Fruit fly (Drosophila melanogaster): Measurements from ENCODE around the gene Imp.

Gene Imp

DNA sequence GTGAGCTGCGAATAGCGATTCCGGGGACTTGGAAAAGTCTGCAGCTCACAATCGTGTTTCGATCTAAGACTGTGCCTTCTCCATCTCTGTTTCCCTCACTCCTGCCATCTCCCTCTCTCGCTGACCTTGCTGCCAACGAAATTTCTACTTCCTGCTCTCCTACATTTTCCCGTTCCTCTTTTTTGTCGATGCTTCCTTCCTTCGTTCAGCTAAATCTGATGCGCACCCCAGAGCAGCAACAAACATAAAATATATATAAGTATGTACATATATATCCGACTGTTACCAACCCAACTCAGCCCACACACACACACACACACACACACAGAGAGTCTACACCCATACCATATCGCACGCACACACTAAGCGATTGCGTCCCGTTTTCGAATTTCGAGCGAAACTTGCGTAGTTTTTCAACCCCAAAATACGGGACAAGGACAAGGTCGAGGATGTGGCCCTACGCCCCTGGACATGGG lies at the start of gene Imp:
Gene Imp, minus strand, starts transcription at position 51 of the 476 bp plus-strand sequence.
- no peak for TF ChIP-seq CG17801 (GFP tag; optimal IDR thresholded peaks at IDR 0.05; ENCODE audit: partially characterized antibody)

DNA sequence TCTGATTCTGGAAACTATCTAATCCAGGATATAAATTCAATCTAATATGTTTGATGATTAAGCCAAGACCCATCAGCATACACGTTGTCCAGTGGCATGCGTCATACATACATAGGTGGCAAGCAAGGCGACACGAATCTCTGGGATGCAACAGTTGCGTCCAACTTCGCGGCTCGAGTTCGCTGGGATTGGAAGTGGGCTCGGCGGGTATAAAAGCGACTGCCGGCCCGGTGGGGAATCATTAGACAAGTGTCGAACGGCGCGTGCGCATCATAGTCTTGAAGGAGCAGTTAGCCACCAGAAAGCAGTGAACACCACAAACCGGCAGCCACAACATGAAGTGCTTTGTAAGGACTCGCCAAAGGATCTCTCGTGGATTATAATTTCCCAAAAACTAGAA lies 45.0 kb upstream of the Imp start, which contains the start of gene CG2157:
Gene CG2157, plus strand, starts transcription at position 240 of the 400 bp plus-strand sequence.
- TF ChIP-seq CG17801 (GFP tag; optimal IDR thresholded peaks at IDR 0.05; ENCODE audit: partially characterized antibody): no peak

DNA sequence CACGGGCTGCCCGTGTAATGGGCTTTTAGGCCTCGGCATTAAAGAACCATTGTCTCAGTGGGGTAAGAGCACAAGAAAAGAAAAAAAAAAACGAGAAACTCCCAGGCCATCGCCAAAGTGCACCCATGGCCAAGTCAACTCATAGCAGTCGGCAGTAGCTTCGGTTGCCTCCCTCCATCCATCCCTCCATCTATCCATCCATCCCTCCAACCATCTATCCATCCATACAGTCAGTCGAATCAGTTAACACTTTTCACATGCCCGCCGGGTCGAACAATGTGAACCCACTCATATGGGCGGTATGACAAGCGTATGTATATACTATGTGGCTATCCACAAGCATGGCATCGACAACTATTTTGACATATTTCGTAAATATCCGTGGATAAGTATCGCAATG lies 43.6 kb upstream of the Imp start:
- no peak for TF ChIP-seq CG17801 (GFP tag; optimal IDR thresholded peaks at IDR 0.05; ENCODE audit: partially characterized antibody)

DNA sequence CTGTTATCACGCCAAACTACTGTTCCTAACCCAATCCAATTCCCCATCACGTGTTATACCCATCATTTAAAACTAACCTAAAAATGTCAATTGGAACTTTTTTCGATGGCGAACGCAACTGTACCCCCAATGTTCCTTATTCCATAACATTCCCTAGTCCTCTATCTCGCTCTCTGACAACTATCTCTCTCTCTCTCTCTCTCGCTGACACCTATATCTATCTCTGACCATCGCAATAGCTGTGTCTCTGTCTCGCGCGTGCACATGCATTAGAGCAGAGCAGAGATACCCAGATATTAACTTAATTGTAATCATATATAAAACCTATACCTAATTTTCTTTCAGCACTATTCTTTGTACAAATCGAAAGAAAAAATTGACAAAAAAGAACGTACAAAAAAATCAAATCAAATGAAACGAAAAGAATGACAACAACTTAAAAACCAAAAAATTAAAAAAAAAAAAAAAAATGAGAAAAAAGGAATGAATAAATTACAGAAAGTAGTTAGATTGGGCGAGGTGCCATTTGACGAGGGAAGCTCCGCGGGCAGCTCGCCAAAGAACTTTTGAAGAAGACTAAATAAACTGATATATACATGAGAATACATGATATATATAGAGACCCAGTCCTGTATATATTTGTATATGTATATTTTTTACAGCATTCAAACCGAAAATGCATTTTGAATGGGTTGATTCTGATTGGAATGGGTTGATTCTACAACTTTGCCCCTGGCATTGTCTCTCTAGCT lies 41.7 kb upstream of the Imp start:
- no peak for TF ChIP-seq CG17801 (GFP tag; optimal IDR thresholded peaks at IDR 0.05; ENCODE audit: partially characterized antibody)

DNA sequence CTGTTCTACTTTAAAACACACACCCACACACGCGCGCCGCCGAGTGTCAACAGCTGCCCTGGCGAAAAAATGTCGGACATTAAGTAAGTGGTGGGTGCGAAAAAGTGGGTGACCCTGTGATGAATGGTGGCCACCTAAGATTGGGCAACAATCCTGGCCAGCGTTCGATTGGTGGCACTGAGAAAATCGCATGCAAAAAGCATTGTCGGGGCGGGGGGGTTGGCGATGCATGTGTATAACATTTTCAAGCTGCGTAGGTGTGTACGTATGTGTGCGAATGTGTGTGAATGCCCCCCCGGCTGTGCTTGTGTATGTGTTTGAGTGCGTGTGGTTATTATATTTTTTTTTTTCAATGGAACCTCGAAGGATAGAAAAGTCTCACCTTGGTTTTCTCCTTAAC lies 33.8 kb upstream of the Imp start:
- TF ChIP-seq CG17801 (GFP tag; optimal IDR thresholded peaks at IDR 0.05; ENCODE audit: partially characterized antibody): no peak

DNA sequence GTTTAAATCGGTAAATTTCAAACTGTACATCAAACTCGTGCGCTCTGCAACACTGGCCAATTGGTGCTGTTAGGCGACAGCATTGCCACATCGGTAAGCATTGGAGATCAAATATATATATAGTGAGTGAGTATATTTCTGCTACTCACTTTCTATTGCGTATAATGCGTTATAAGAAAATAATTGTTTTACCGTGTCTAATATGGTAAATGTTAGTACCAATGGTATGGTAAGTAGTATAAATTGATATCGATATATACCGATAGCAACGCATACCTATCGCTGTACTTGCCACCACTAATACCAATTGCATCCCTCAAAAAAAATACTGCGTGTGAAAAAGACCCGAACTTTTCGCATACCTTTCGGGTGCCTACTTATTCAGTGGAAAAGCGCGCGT lies 33.3 kb upstream of the Imp start, which contains the start of the genes sofe and CG2186:
Gene sofe, minus strand, starts transcription at position 38 of the 400 bp plus-strand sequence.
Gene CG2186, plus strand, starts transcription at position 280 of the 400 bp plus-strand sequence.
- peak; percentile 63 for TF ChIP-seq CG17801 (GFP tag; optimal IDR thresholded peaks at IDR 0.05; ENCODE audit: partially characterized antibody)

dm6 chrX:10854686-10855085 lies 30.6 kb upstream of the Imp start, which contains the start of gene feo:
TSS of gene feo (minus strand) at chrX:10854869.
- TF ChIP-seq CG17801 (GFP tag; optimal IDR thresholded peaks at IDR 0.05; ENCODE audit: partially characterized antibody): no peak

DNA sequence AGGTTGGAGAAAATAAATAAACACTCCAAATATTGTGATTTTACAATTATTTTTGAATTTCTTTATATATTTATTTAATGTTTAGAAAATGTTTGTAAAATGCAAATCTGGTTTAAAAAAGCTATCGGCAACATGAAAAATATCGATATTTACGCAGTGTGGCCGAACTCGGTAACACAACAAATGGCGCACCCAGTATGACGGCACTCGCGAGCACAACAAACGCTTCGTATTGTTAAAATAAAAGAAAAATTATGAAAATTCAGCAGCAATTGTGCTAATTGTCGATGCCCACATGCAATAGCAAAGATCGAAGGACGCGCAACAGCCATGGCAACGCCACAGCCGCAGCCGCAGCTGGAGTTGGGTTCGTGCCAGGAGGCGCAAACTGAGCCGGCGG lies 24.5 kb upstream of the Imp start, which contains the start of gene CG2202:
Gene CG2202, plus strand, starts transcription at position 193 of the 400 bp plus-strand sequence.
- peak; percentile 35 for TF ChIP-seq CG17801 (GFP tag; optimal IDR thresholded peaks at IDR 0.05; ENCODE audit: partially characterized antibody)

DNA sequence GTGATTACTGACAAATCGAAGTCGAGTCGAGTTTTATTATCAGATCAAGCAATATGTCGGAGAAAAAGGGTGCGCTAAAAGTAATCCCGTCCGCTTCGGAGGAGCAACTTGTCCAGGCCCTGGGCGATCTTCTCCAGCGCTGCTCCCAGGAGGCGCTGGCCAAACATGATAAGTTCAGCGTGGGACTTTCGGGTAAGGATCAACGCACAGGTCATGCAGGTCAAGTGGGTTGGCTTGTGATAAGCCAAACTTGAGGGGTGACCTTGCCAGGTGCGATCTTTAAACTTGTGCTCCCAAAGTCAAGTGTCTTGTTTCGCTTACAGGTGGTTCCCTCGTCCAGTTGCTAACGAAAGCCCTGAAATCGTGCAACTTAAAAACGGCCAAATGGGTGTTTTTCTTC lies 23.4 kb upstream of the Imp start:
- no peak for TF ChIP-seq CG17801 (GFP tag; optimal IDR thresholded peaks at IDR 0.05; ENCODE audit: partially characterized antibody)

dm6 chrX:10847436-10847446 lies 23.2 kb upstream of the Imp start, which contains the start of gene Pgls:
TSS of gene Pgls (plus strand) at chrX:10847438.
- no peak for TF ChIP-seq CG17801 (GFP tag; optimal IDR thresholded peaks at IDR 0.05; ENCODE audit: partially characterized antibody)

- no peak for TF ChIP-seq CG17801 (GFP tag; optimal IDR thresholded peaks at IDR 0.05; ENCODE audit: partially characterized antibody)
Observed at dm6 chrX:10846972-10847435, 22.9 kb upstream of the Imp start, which contains the start of gene sbr. TSS of gene sbr (minus strand) at chrX:10847092.

dm6 chrX:10845256-10845655 lies 21.2 kb upstream of the Imp start:
- peak; percentile 36 for TF ChIP-seq CG17801 (GFP tag; optimal IDR thresholded peaks at IDR 0.05; ENCODE audit: partially characterized antibody)

- no peak for TF ChIP-seq CG17801 (GFP tag; optimal IDR thresholded peaks at IDR 0.05; ENCODE audit: partially characterized antibody)
Observed at dm6 chrX:10844807-10845206, 20.7 kb upstream of the Imp start, which contains the start of gene CG32669. TSS of gene CG32669 (minus strand) at chrX:10845081.

- no peak for TF ChIP-seq CG17801 (GFP tag; optimal IDR thresholded peaks at IDR 0.05; ENCODE audit: partially characterized antibody)
Observed at dm6 chrX:10841717-10842255, 17.7 kb upstream of the Imp start, which contains the start of gene CG15209. TSS of gene CG15209 (plus strand) at chrX:10842205.

DNA sequence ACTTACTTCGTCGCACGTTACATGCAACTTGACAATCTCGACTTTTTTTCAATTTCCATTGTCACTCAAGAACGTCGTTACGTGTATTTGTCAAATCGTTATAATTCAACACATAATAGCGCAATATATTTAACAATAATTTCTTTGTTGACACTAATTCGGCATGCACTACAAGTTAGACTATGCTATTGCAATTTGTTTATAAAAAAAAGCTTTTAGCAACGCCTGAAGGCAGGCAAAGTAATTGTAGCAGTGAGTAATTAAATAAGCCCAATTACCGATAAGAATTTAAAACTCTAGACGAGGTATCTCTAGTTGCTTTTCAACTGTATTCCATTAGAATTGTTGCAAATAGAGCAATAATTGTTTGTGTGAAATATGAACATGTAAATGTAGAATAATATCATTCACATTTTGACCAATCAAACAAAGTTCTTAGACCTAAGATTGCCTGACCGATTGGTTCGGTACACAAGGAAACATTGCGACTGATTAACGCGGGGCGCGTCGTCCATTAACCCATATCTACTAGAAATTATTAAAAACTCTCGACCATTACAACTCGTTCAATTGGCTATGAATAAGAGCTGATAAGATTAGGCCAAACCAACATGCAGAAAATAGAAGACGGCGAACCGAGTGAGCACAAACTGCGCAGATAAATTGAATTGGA lies 17.0 kb upstream of the Imp start:
- no peak for TF ChIP-seq CG17801 (GFP tag; optimal IDR thresholded peaks at IDR 0.05; ENCODE audit: partially characterized antibody)

- no peak for TF ChIP-seq CG17801 (GFP tag; optimal IDR thresholded peaks at IDR 0.05; ENCODE audit: partially characterized antibody)
Observed at dm6 chrX:10838962-10839361, 14.9 kb upstream of the Imp start, which contains the start of gene CG15210. TSS of gene CG15210 (plus strand) at chrX:10839230.

All from ovary, adult (tissue).